Fruit fly (Drosophila melanogaster): ENCODE results near the gene ppk16.
A peak's percentile ranks its signal among the peaks of the same experiment; 100 is the strongest.

- TF ChIP-seq CG8478 (optimal IDR thresholded peaks at IDR 0.05) (no peak), CTCF (optimal IDR thresholded peaks at IDR 0.05) (peak; percentile 75 to 88)
These were observed 43.6 kb downstream of the ppk16 start for dm6 chr2L:9731269-9731668.
